Fruit fly (Drosophila melanogaster) whole organism, pupa: ENCODE results near the gene CG14966.
A peak's percentile ranks its signal among the peaks of the same experiment; 100 is the strongest.

Experiments
- CG10348 ChIP-seq: fragments of 200-800 bp; sonication (Bioruptor generic); IDR thresholded peaks from 2 replicates; pipeline ENCODE4 v1.3.6; 2022; ENCODE audit warnings: missing biosample characterization, missing genetic modification characterization
- CG12605 ChIP-seq: fragments of 200-800 bp; sonication (Bioruptor generic); IDR thresholded peaks from 2 replicates; pipeline ENCODE4 v1.3.6; 2022; ENCODE audit warnings: missing biosample characterization, missing genetic modification characterization
- CG13204 ChIP-seq: fragments of 200-800 bp; sonication (Bioruptor generic); optimal IDR thresholded peaks from 2 replicates; lab custom pipeline; 2018; ENCODE audit warnings: missing biosample characterization, mild to moderate bottlenecking, missing genetic modification characterization, moderate library complexity
- CG14655 ChIP-seq: fragments of 200-800 bp; sonication (Bioruptor generic); optimal IDR thresholded peaks from 3 replicates; lab custom pipeline; 2017; ENCODE audit warnings: mild to moderate bottlenecking, missing biosample characterization, missing genetic modification reagents, missing genetic modification characterization
- CG15710 ChIP-seq: fragments of 200-800 bp; sonication (Bioruptor generic); optimal IDR thresholded peaks from 2 replicates; lab custom pipeline; 2018; ENCODE audit warnings: missing biosample characterization, mild to moderate bottlenecking, missing genetic modification characterization, moderate library complexity
- CG17806 ChIP-seq: fragments of 200-800 bp; sonication (Bioruptor generic); optimal IDR thresholded peaks from 2 replicates; lab custom pipeline; 2018; ENCODE audit warnings: missing biosample characterization, mild to moderate bottlenecking, missing genetic modification characterization, moderate library complexity
- CG32121 ChIP-seq: fragments of 200-800 bp; sonication (Bioruptor generic); IDR thresholded peaks from 2 replicates; pipeline ENCODE4 v1.3.6; 2022; ENCODE audit warnings: missing biosample characterization, missing genetic modification characterization
- CG34367 ChIP-seq: fragments of 200-800 bp; sonication (Bioruptor generic); optimal IDR thresholded peaks from 2 replicates; lab custom pipeline; 2018; ENCODE audit warnings: missing biosample characterization, mild to moderate bottlenecking, missing genetic modification characterization
- CG4496 ChIP-seq: fragments of 200-800 bp; sonication (Bioruptor generic); IDR thresholded peaks from 3 replicates; pipeline ENCODE4 v1.3.6; 2022; ENCODE audit warnings: missing biosample characterization, missing genetic modification characterization
- CG8159 ChIP-seq: fragments of 200-800 bp; sonication (Bioruptor generic); optimal IDR thresholded peaks from 3 replicates; lab custom pipeline; 2018; ENCODE audit warnings: missing biosample characterization, mild to moderate bottlenecking, missing genetic modification characterization, moderate library complexity
- CG8301 ChIP-seq: fragments of 200-800 bp; sonication (Bioruptor generic); optimal IDR thresholded peaks from 2 replicates; lab custom pipeline; 2018; ENCODE audit warnings: missing biosample characterization, mild to moderate bottlenecking, missing genetic modification characterization
- CG9948 ChIP-seq: fragments of 200-800 bp; sonication (Bioruptor generic); optimal IDR thresholded peaks from 2 replicates; lab custom pipeline; 2018; ENCODE audit warnings: missing biosample characterization, mild to moderate bottlenecking, missing genetic modification characterization, moderate library complexity
- D1 ChIP-seq: fragments of 200-800 bp; sonication (Bioruptor generic); optimal IDR thresholded peaks from 2 replicates; lab custom pipeline; 2018; ENCODE audit warnings: missing biosample characterization, mild to moderate bottlenecking, missing genetic modification characterization, moderate library complexity
- EcR ChIP-seq: fragments of 200-800 bp; sonication (Bioruptor generic); optimal IDR thresholded peaks from 3 replicates; lab custom pipeline; 2019; ENCODE audit warnings: missing biosample characterization, missing genetic modification characterization, mild to moderate bottlenecking, moderate library complexity, missing genetic modification reagents
- Ets98B ChIP-seq: fragments of 200-800 bp; sonication (Bioruptor generic); IDR thresholded peaks from 2 replicates; pipeline ENCODE4 v1.3.6; 2022; ENCODE audit warnings: missing biosample characterization, missing genetic modification characterization
- Pif1A ChIP-seq: fragments of 200-800 bp; sonication (Bioruptor generic); optimal IDR thresholded peaks from 3 replicates; lab custom pipeline; 2016; ENCODE audit warnings: missing biosample characterization, missing genetic modification characterization
- Pif1B ChIP-seq: fragments of 200-800 bp; sonication (Bioruptor generic); optimal IDR thresholded peaks from 3 replicates; lab custom pipeline; 2016; ENCODE audit warnings: missing biosample characterization, missing genetic modification characterization
- Snoo ChIP-seq: fragments of 200-800 bp; sonication (Bioruptor generic); optimal IDR thresholded peaks from 3 replicates; lab custom pipeline; 2017; ENCODE audit warnings: missing biosample characterization, mild to moderate bottlenecking, missing genetic modification characterization, inconsistent platforms
- fd96Ca ChIP-seq: fragments of 200-800 bp; sonication (Bioruptor generic); IDR thresholded peaks from 3 replicates; pipeline ENCODE4 v1.3.6; 2022; ENCODE audit warnings: missing biosample characterization, missing genetic modification characterization
- gl ChIP-seq: fragments of 200-800 bp; sonication (Bioruptor generic); optimal IDR thresholded peaks from 2 replicates; lab custom pipeline; 2018; ENCODE audit warnings: missing biosample characterization, mild to moderate bottlenecking, missing genetic modification characterization
- rn ChIP-seq: fragments of 200-800 bp; sonication (Bioruptor generic); IDR thresholded peaks from 2 replicates; pipeline ENCODE4 v1.3.6; 2022; ENCODE audit warnings: missing biosample characterization, missing genetic modification characterization

The CG14966 gene

DNA sequence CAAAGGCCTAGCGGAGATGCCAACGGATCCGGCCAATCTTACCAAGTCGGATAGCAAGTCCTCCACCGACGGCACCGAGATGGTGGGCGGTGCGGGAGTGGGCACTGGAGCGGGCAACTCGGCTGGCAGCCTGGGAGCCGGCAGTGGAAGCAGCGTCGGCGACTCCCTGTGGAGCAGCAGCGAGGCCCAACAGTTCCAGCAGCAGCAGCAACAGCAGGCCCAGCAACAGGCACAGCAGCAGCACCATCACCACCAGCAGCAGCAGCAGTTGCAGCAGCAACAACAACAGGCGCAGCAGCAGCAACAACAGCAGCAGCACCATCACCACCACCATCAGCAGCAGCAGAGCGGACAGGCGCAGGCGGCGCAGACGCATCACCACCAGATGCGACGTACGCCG lies 47.1 kb downstream of the CG14966 start:
- TF ChIP-seq rn (GFP tag; lab: Robert Waterston, UW) (0 out of 2 replicates have a peak, but pooled peaks have one; percentile 9), fd96Ca (GFP tag; lab: Robert Waterston, UW) (no peak), CG17806 (tag; lab: Kevin White, UChicago) (no peak)
- TF ChIP-seq, all 21 proteins: peak for 1

dm6 chr3L:3149060-3149872 lies 48.2 kb downstream of the CG14966 start:
- TF ChIP-seq fd96Ca (GFP tag; lab: Robert Waterston, UW) (no peak; the same call in 2 of the 3 replicates), CG17806 (tag; lab: Kevin White, UChicago) (no peak), D1 (tag; lab: Kevin White, UChicago) (no peak), CG13204 (GFP tag; lab: Kevin White, UChicago) (peak; percentile 68), CG10348 (no peak), CG32121 (GFP tag; lab: Robert Waterston, UW) (peak; percentile 43; the same call in 1 of the 2 replicates), EcR (peak; percentile 49), CG12605 (GFP tag; lab: Robert Waterston, UW) (no peak; the same call in 1 of the 2 replicates), CG9948 (tag; lab: Kevin White, UChicago) (no peak), CG34367 (tag; lab: Kevin White, UChicago) (no peak)

DNA sequence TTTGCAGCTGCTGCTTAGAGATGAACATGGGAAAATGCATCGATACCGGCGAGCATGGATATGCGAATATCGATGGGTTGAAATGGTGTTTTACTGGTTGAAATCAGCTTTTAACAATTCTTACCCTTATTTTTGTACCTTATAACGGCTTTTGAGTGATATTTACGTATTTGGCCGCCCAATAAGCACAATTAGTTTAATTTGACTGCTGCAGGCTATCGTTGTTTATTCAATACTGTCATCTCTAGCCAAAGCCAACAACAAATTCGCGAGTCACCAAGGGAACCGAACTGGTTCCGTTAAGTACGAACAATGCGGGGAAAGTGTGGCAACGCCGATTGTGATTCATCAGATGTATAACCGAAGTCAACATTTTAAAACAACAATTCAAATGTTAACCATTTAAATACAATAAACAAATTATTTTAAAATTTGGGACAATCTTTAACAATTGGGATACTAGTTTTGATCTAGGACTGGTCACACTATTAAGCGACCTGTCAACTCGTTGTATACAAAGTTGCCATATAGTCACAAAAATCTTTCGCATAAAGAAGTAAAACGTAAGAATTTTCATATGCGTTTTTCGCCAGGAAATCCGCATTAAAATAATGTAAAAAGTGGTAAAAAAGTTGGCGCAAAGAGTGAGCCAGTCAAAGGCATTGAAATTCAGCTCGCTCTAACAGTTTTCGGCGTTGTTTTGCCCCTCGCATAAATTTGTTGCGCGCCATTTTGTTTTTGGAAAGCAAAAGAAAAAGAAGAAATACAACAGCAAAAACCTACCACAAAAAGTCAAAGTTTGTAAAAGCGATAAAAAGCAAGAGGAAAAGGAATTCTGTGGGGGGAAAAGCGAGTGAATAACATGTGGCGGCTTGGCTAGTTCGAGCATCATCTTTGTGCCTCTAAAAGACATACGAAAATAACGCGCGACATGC lies 49.0 kb downstream of the CG14966 start, which contains the start of the genes Usp5 and BtbVII:
Gene Usp5 (minus strand): TSS at position 234 of the 935 bp plus-strand sequence.
Gene BtbVII (plus strand): TSS at position 522 of the 935 bp plus-strand sequence.
- TF ChIP-seq rn (GFP tag; lab: Robert Waterston, UW) (no peak), CG32121 (GFP tag; lab: Robert Waterston, UW) (no peak), CG15710 (tag; lab: Kevin White, UChicago) (peak; percentile 26), CG34367 (tag; lab: Kevin White, UChicago) (peak; percentile 24), CG8301 (tag; lab: Kevin White, UChicago) (peak; percentile 44), EcR (no peak), CG12605 (GFP tag; lab: Robert Waterston, UW) (peak; percentile 22; the same call in 1 of the 2 replicates), CG17806 (tag; lab: Kevin White, UChicago) (no peak), Ets98B (GFP tag; lab: Robert Waterston, UW) (no peak), Pif1B (GFP tag; lab: Kevin White, UChicago) (peak; percentile 10), CG10348 (no peak), gl (tag; lab: Kevin White, UChicago) (peak; percentile 56), CG8159 (tag; lab: Kevin White, UChicago) (peak; percentile 48), Pif1A (GFP tag; lab: Kevin White, UChicago) (no peak), D1 (tag; lab: Kevin White, UChicago) (no peak), Snoo (tag; lab: Kevin White, UChicago) (peak; percentile 25), CG13204 (GFP tag; lab: Kevin White, UChicago) (no peak), CG4496 (GFP tag; lab: Robert Waterston, UW) (peak; percentile 15; the same call in 1 of the 3 replicates), CG9948 (tag; lab: Kevin White, UChicago) (peak; percentile 27), fd96Ca (GFP tag; lab: Robert Waterston, UW) (peak; percentile 69), CG14655 (GFP tag; lab: Kevin White, UChicago) (no peak)
